Worm (Caenorhabditis elegans) whole organism, L2 larva: ENCODE data around the gene C23H3.5.

Experiments used
- F13H6.1 ChIP-seq: sonication (generic microtip); optimal IDR thresholded peaks from 2 replicates; lab custom pipeline; 2016; ENCODE audit warnings: missing genetic modification characterization, missing compliant biosample characterization
- alr-1 ChIP-seq: fragments of 150-350 bp; optimal IDR thresholded peaks from 2 replicates; lab custom pipeline; 2014; ENCODE audit warnings: missing biosample characterization, missing genetic modification characterization
- aly-2 ChIP-seq: fragments of 150-350 bp; optimal IDR thresholded peaks from 2 replicates; lab custom pipeline; 2014; ENCODE audit warnings: missing biosample characterization, missing genetic modification characterization
- ceh-16 ChIP-seq: fragments of 150-350 bp; optimal IDR thresholded peaks from 2 replicates; lab custom pipeline; 2014; ENCODE audit warnings: missing biosample characterization, missing genetic modification characterization
- ceh-82 ChIP-seq: fragments of 150-350 bp; optimal IDR thresholded peaks from 2 replicates; lab custom pipeline; 2014; ENCODE audit warnings: missing biosample characterization, missing genetic modification characterization
- crh-2 ChIP-seq: sonication (generic microtip); optimal IDR thresholded peaks from 2 replicates; lab custom pipeline; 2017; ENCODE audit warnings: missing biosample characterization, missing genetic modification characterization
- dmd-4 ChIP-seq: sonication (generic microtip); optimal IDR thresholded peaks from 2 replicates; lab custom pipeline; 2017; ENCODE audit warnings: missing biosample characterization, missing genetic modification characterization
- egl-27 ChIP-seq: sonication (generic microtip); optimal IDR thresholded peaks from 3 replicates; lab custom pipeline; 2017; ENCODE audit warnings: missing biosample characterization, missing genetic modification reagents, missing genetic modification characterization
- elt-1 ChIP-seq: fragments of 150-350 bp; optimal IDR thresholded peaks from 2 replicates; lab custom pipeline; 2014; ENCODE audit warnings: missing biosample characterization, missing genetic modification characterization
- lin-11 ChIP-seq: fragments of 150-350 bp; sonication (generic microtip); optimal IDR thresholded peaks from 2 replicates; lab custom pipeline; 2014; ENCODE audit warnings: missing biosample characterization, missing genetic modification characterization, inconsistent platforms, mixed read lengths
- lin-13 ChIP-seq: fragments of 150-350 bp; optimal IDR thresholded peaks from 2 replicates; lab custom pipeline; 2014; ENCODE audit warnings: missing biosample characterization, missing genetic modification reagents, missing genetic modification characterization
- lin-39 ChIP-seq: fragments of 150-350 bp; optimal IDR thresholded peaks from 2 replicates; lab custom pipeline; 2014; ENCODE audit warnings: missing biosample characterization, missing genetic modification reagents, missing genetic modification characterization
- mab-5 ChIP-seq: fragments of 150-350 bp; optimal IDR thresholded peaks from 2 replicates; lab custom pipeline; 2014; ENCODE audit warnings: missing biosample characterization, missing genetic modification characterization
- mbf-1 ChIP-seq: sonication (generic microtip); optimal IDR thresholded peaks from 2 replicates; lab custom pipeline; 2017; ENCODE audit warnings: missing biosample characterization, missing genetic modification characterization
- mdl-1 ChIP-seq, 2 experiments: fragments of 150-350 bp in 1 of 2; sonication (generic microtip) in 1 of 2; optimal IDR thresholded peaks; 2 replicates each; lab custom pipeline; 2017; ENCODE audit warnings: missing biosample characterization in 2 of 2, missing genetic modification characterization in 2 of 2
- nhr-10 ChIP-seq: sonication (generic microtip); optimal IDR thresholded peaks from 2 replicates; lab custom pipeline; 2017; ENCODE audit warnings: missing biosample characterization, missing genetic modification characterization
- nhr-11 ChIP-seq: fragments of 150-350 bp; optimal IDR thresholded peaks from 2 replicates; lab custom pipeline; 2014; ENCODE audit warnings: missing biosample characterization, missing genetic modification characterization
- nhr-129 ChIP-seq: fragments of 150-350 bp; optimal IDR thresholded peaks from 2 replicates; lab custom pipeline; 2014; ENCODE audit warnings: missing biosample characterization, missing genetic modification characterization
- nhr-23 ChIP-seq: fragments of 150-350 bp; optimal IDR thresholded peaks from 2 replicates; lab custom pipeline; 2014; ENCODE audit warnings: missing biosample characterization, missing genetic modification reagents, missing genetic modification characterization
- nhr-237 ChIP-seq: fragments of 150-350 bp; optimal IDR thresholded peaks from 2 replicates; lab custom pipeline; 2014; ENCODE audit warnings: missing biosample characterization, missing genetic modification characterization
- nhr-25 ChIP-seq: fragments of 150-350 bp; sonication (generic microtip); optimal IDR thresholded peaks from 3 replicates; lab custom pipeline; 2014; ENCODE audit warnings: missing biosample characterization, missing genetic modification characterization
- nhr-6 ChIP-seq: fragments of 150-350 bp; optimal IDR thresholded peaks from 2 replicates; lab custom pipeline; 2014; ENCODE audit warnings: missing biosample characterization, missing genetic modification characterization
- nhr-77 ChIP-seq: fragments of 150-350 bp; optimal IDR thresholded peaks from 2 replicates; lab custom pipeline; 2014; ENCODE audit warnings: missing biosample characterization, missing genetic modification characterization
- peb-1 ChIP-seq: fragments of 150-350 bp; optimal IDR thresholded peaks from 2 replicates; lab custom pipeline; 2014; ENCODE audit warnings: missing biosample characterization, missing genetic modification characterization
- skn-1 ChIP-seq: sonication (generic microtip); optimal IDR thresholded peaks from 2 replicates; lab custom pipeline; 2017; ENCODE audit warnings: missing biosample characterization, missing genetic modification characterization
- sma-9 ChIP-seq, 2 experiments: fragments of 150-350 bp in 1 of 2; sonication (generic microtip) in 1 of 2; optimal IDR thresholded peaks; 2 replicates each; lab custom pipeline; 2014 to 2016; ENCODE audit warnings: missing genetic modification characterization in 2 of 2, mild to moderate bottlenecking in 1 of 2, missing biosample characterization in 1 of 2, missing compliant biosample characterization in 1 of 2, missing genetic modification reagents in 1 of 2, moderate library complexity in 1 of 2
- snpc-4 ChIP-seq: fragments of 150-350 bp; optimal IDR thresholded peaks from 2 replicates; lab custom pipeline; 2014; ENCODE audit warnings: missing biosample characterization, missing genetic modification characterization
- unc-39 ChIP-seq: fragments of 150-350 bp; optimal IDR thresholded peaks from 2 replicates; lab custom pipeline; 2014; ENCODE audit warnings: missing biosample characterization, missing genetic modification characterization
- unc-55 ChIP-seq: fragments of 150-350 bp; sonication (generic microtip); optimal IDR thresholded peaks from 3 replicates; lab custom pipeline; 2014; ENCODE audit warnings: missing biosample characterization, missing genetic modification reagents, missing genetic modification characterization
- ztf-1 ChIP-seq: fragments of 200-800 bp; sonication (Bioruptor generic); conservative IDR thresholded peaks from 2 replicates; pipeline ENCODE4 v1.3.6; 2022; ENCODE audit warnings: missing genetic modification characterization, missing compliant biosample characterization
- ztf-11 ChIP-seq: sonication (generic microtip); optimal IDR thresholded peaks from 2 replicates; lab custom pipeline; 2017; ENCODE audit warnings: missing biosample characterization, missing genetic modification characterization
- ztf-4 ChIP-seq: fragments of 150-350 bp; optimal IDR thresholded peaks from 2 replicates; lab custom pipeline; 2014; ENCODE audit warnings: missing biosample characterization, missing genetic modification characterization

C23H3.5 gene

DNA sequence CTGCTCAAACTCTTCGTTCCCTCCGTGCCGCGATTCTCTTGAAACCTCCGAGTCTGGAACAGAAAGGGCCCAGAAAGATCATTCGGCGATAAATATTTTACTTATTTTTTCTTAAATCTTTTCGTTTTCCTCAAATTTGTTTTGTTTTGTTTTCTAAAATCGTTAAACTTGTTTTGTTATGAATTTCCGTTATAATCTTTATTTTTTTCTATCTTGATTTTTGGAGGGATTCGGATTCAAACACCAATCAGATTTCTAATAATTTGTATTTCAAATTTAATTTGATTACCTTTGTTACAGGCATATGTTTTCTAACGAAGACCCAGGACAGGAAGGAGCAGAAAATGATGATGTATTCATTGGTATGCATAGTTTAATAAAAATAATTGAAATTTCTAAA, at the start of gene C23H3.5:
C23H3.5 (plus strand) TSS at position 301 of the 400 bp plus-strand sequence.
- TF ChIP-seq nhr-11 (tag; lab: Kevin White, UChicago), result no peak
- no peak for TF ChIP-seq sma-9 (GFP tag; optimal IDR thresholded peaks at IDR 0.05; lab: Kevin White, UChicago)
- no peak for TF ChIP-seq sma-9 (tag; optimal IDR thresholded peaks at IDR 0.05; lab: Kevin White, UChicago)
- TF ChIP-seq mdl-1 (tag; optimal IDR thresholded peaks at IDR 0.05; lab: Kevin White, UChicago), result no peak
- no peak for TF ChIP-seq lin-13 (GFP tag; lab: Kevin White, UChicago)
- no peak for TF ChIP-seq crh-2 (tag; lab: Kevin White, UChicago)
- no peak for TF ChIP-seq nhr-237 (tag; lab: Kevin White, UChicago)
- TF ChIP-seq alr-1 (tag; lab: Kevin White, UChicago), result no peak
- TF ChIP-seq nhr-77, result no peak
- TF ChIP-seq elt-1 (tag; lab: Kevin White, UChicago), result no peak
- TF ChIP-seq mab-5 (tag; lab: Kevin White, UChicago), result no peak
- no peak for TF ChIP-seq F13H6.1 (tag; lab: Kevin White, UChicago)
- no peak for TF ChIP-seq ztf-11 (tag; lab: Kevin White, UChicago)
- no peak for TF ChIP-seq nhr-129
- no peak for TF ChIP-seq ceh-82
- no peak for TF ChIP-seq aly-2
- TF ChIP-seq dmd-4 (tag; lab: Kevin White, UChicago), result no peak
- no peak for TF ChIP-seq egl-27 (tag; lab: Kevin White, UChicago)
- no peak for TF ChIP-seq snpc-4 (tag; lab: Kevin White, UChicago)

DNA sequence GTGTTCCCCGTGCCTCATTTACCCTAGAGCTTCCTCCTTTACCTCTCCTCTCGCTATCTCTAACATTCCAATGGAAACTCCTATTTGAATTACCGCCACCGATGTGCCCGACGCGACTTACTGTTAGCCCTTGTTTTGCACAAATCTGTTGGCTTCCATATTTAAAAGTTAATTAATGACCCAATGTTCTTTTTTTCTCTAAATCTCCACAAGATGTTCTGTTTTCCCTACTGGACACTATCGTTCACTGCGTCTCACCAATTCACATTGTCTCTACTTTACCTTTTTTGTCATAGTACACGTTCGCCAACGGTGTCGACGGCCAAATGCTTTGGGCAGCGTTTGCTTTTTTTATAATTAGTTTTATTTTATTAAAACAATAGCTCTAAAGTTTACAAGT, 46.8 kb upstream of the C23H3.5 start:
- TF ChIP-seq unc-55 (GFP tag; lab: Kevin White, UChicago), result no peak
- TF ChIP-seq lin-39, result no peak
- TF ChIP-seq ztf-1 (GFP tag; lab: Robert Waterston, UW), result no peak
- TF ChIP-seq nhr-6, result peak; percentile 89
- peak; percentile 13 for TF ChIP-seq nhr-25
- TF ChIP-seq ztf-4 (tag; lab: Kevin White, UChicago), result no peak
- no peak for TF ChIP-seq ceh-82

DNA sequence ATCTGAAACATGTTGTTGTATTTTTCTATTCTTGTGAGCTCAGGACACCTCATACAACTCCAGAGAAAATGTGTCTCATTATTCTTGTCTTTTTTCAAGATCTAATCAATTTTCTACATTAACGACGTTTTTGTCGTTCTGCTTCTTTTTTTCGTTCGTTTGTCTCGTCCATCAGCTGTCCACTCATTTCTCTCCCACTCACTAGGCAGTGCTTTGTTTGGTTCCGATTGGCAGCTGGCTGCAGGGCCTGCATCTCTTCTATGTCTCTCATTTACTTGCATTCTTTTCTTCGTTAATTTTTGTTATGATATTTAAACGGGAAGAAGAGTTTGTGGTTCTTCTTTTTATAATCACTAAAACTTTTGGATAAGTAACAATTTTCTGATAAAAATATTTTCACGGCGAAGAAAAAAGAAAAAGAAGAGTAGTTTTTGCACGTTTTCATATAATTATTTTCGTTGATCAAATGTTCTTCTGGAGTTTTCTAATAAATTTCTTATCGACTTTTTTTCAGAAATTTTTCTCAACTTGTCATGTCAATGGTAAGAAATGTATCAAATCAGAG, 46.0 kb upstream of the C23H3.5 start, which contains the start of gene 2L52.1:
2L52.1 (plus strand) TSS at position 515 of the 565 bp plus-strand sequence.
- peak; percentile 95 for TF ChIP-seq nhr-6
- peak; percentile 43 for TF ChIP-seq unc-55 (GFP tag; lab: Kevin White, UChicago)
- no peak for TF ChIP-seq ztf-1 (GFP tag; lab: Robert Waterston, UW)

DNA sequence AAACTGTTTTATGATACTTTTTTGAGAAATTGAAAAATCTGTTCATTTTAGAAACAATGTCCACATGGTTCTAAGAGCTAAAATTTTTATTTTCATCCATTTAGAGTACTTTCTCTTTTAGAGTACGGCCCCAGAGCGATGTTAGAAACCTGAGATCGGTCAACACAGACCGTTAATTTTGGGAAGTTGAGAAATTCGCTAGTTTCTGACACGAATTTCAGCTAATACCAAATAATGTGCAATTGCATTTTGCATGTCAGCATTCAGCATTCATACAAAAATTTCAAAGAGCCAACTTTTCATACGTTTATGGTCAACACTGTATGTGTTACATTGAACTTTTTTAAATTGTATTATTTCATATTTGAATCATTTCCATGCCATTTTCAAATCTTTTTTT, 42.6 kb upstream of the C23H3.5 start:
- TF ChIP-seq unc-55 (GFP tag; lab: Kevin White, UChicago) (no peak), lin-11 (tag; lab: Kevin White, UChicago) (no peak), nhr-23 (tag; lab: Kevin White, UChicago) (no peak), unc-39 (tag; lab: Kevin White, UChicago) (no peak), elt-1 (tag; lab: Kevin White, UChicago) (no peak), nhr-77 (no peak), skn-1 (tag; lab: Kevin White, UChicago) (no peak), mbf-1 (tag; lab: Kevin White, UChicago) (no peak), nhr-129 (no peak), nhr-10 (tag; lab: Kevin White, UChicago) (no peak), peb-1 (tag; lab: Kevin White, UChicago) (no peak), ceh-16 (tag; lab: Kevin White, UChicago) (no peak)

DNA sequence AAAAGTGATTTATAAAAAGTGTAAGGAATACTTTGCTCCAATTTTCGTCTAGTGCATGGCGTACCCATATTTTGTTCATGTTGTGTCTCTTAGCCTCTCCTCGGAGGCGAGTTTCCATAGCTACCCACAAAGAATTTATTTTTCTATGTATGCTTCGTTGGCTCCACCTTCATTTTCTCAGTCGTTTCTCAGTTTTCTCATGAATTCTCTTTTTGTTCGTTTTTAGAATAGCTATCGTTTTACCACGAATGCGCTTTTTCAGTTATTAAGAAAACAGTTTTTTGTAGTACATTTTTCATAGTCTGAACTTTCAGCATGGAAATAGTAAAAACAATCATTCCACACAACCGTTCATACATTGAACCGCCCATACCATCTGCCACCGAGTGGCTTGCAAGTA, 41.0 kb upstream of the C23H3.5 start, which contains the start of gene osta-1:
osta-1 (plus strand) TSS at position 309 of the 400 bp plus-strand sequence.
- TF ChIP-seq F13H6.1 (tag; lab: Kevin White, UChicago) (no peak), crh-2 (tag; lab: Kevin White, UChicago) (no peak), lin-39 (no peak), mab-5 (tag; lab: Kevin White, UChicago) (no peak), nhr-6 (peak; percentile 87)

DNA sequence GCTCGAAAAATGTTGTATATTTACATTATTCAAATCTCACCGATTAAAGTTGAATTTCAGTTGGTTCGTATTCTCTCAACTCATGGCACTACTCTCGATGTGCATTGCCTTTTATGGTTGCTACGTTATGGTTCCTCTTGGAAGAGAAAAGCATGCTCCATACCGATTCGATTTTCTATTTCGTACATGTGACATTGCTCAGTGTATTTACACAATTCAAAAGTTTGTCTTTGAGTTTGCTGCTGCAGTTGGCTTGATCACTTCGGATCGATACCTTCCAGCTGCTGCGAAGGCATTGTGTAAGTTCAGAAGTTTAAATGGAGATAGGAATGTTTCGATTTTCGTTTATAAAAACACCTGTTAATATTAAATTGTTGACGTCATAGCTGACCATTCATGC, 39.2 kb upstream of the C23H3.5 start:
- TF ChIP-seq nhr-6 (peak; percentile 88), sma-9 (GFP tag; optimal IDR thresholded peaks at IDR 0.05; lab: Kevin White, UChicago) (no peak), sma-9 (tag; optimal IDR thresholded peaks at IDR 0.05; lab: Kevin White, UChicago) (no peak)
